Worm (Caenorhabditis elegans): Measurements from ENCODE around the gene tag-131.

tag-131 gene

ce11 chrIII:4313061-4313962 lies 4.2 kb upstream of the tag-131 start, which contains the start of the genes evl-14 and dcn-1 (continued):
- TF ChIP-seq lin-11 (tag; optimal IDR thresholded peaks at IDR 0.05): no peak
- no peak for TF ChIP-seq ztf-11 (tag; optimal IDR thresholded peaks at IDR 0.05)

- TF ChIP-seq fos-1 (tag; optimal IDR thresholded peaks at IDR 0.05) (peak; percentile 31), C34F6.9 (tag; optimal IDR thresholded peaks at IDR 0.05) (no peak)
Measured at ce11 chrIII:4314502-4314901, 3.0 kb upstream of the tag-131 start.

ce11 chrIII:4320113-4320512 lies 2.6 kb downstream of the tag-131 start, which contains the start of gene H38K22.6:
H38K22.6 (plus strand) TSS chrIII:4320413.
- TF ChIP-seq nhr-12 (tag; optimal IDR thresholded peaks at IDR 0.05) (no peak), ceh-82 (tag; optimal IDR thresholded peaks at IDR 0.05) (no peak), aly-2 (tag; optimal IDR thresholded peaks at IDR 0.05) (no peak), elt-1 (tag; optimal IDR thresholded peaks at IDR 0.05) (no peak), lin-13 (GFP tag; optimal IDR thresholded peaks at IDR 0.05) (no peak), alr-1 (tag; optimal IDR thresholded peaks at IDR 0.05) (no peak), skn-1 (tag; optimal IDR thresholded peaks at IDR 0.05) (no peak), elt-3 (tag; optimal IDR thresholded peaks at IDR 0.05) (no peak), unc-62 (GFP tag; optimal IDR thresholded peaks at IDR 0.05) (no peak), fos-1 (tag; optimal IDR thresholded peaks at IDR 0.05) (no peak), mab-5 (tag; optimal IDR thresholded peaks at IDR 0.05) (no peak), nhr-25 (tag; optimal IDR thresholded peaks at IDR 0.05) (no peak), unc-39 (tag; optimal IDR thresholded peaks at IDR 0.05) (no peak)

ce11 chrIII:4321399-4321798 lies 3.9 kb downstream of the tag-131 start, which contains the start of gene H38K22.7:
H38K22.7 (plus strand) TSS chrIII:4321699.
- TF ChIP-seq sma-3 (GFP tag; optimal IDR thresholded peaks at IDR 0.05): no peak

- peak; percentile 6 for TF ChIP-seq nhr-129 (tag; optimal IDR thresholded peaks at IDR 0.05)
- peak; percentile 72 for TF ChIP-seq mab-5 (tag; optimal IDR thresholded peaks at IDR 0.05)
- no peak for TF ChIP-seq peb-1 (tag; optimal IDR thresholded peaks at IDR 0.05)
- TF ChIP-seq C34F6.9 (tag; optimal IDR thresholded peaks at IDR 0.05): peak; percentile 79
- TF ChIP-seq elt-3 (tag; optimal IDR thresholded peaks at IDR 0.05): no peak
- TF ChIP-seq lin-11 (tag; optimal IDR thresholded peaks at IDR 0.05): no peak
- TF ChIP-seq nhr-77 (tag; optimal IDR thresholded peaks at IDR 0.05): no peak
- no peak for TF ChIP-seq gmeb-1 (tag; optimal IDR thresholded peaks at IDR 0.05)
- no peak for TF ChIP-seq nhr-10 (tag; optimal IDR thresholded peaks at IDR 0.05)
- no peak for TF ChIP-seq lin-39 (tag; optimal IDR thresholded peaks at IDR 0.05)
- no peak for TF ChIP-seq Y55F3AM.14 (GFP tag; optimal IDR thresholded peaks at IDR 0.05)
- no peak for TF ChIP-seq egl-27 (tag; optimal IDR thresholded peaks at IDR 0.05)
- no peak for TF ChIP-seq nhr-21 (tag; optimal IDR thresholded peaks at IDR 0.05)
- no peak for TF ChIP-seq nhr-237 (tag; optimal IDR thresholded peaks at IDR 0.05)
- TF ChIP-seq unc-62 (GFP tag; optimal IDR thresholded peaks at IDR 0.05): no peak
- TF ChIP-seq lsy-2 (tag; optimal IDR thresholded peaks at IDR 0.05): peak in 1 of 2 experiments; percentile 54
- TF ChIP-seq nhr-25 (tag; optimal IDR thresholded peaks at IDR 0.05): no peak
- TF ChIP-seq alr-1 (tag; optimal IDR thresholded peaks at IDR 0.05): no peak
- TF ChIP-seq nhr-12 (tag; optimal IDR thresholded peaks at IDR 0.05): no peak
- no peak for TF ChIP-seq ZK546.5 (tag; optimal IDR thresholded peaks at IDR 0.05)
- TF ChIP-seq ztf-11 (tag; optimal IDR thresholded peaks at IDR 0.05): no peak
- no peak for TF ChIP-seq sma-3 (GFP tag; optimal IDR thresholded peaks at IDR 0.05)
- TF ChIP-seq ztf-1 (GFP tag; conservative IDR thresholded peaks at IDR 0.05): no peak
- no peak for TF ChIP-seq dmd-4 (tag; optimal IDR thresholded peaks at IDR 0.05)
- TF ChIP-seq nhr-23 (tag; optimal IDR thresholded peaks at IDR 0.05): no peak
- peak; percentile 85 for TF ChIP-seq unc-55 (GFP tag; optimal IDR thresholded peaks at IDR 0.05)
- no peak for TF ChIP-seq blmp-1 (tag; optimal IDR thresholded peaks at IDR 0.05; ENCODE audit: insufficient read depth)
- TF ChIP-seq lin-13 (GFP tag; optimal IDR thresholded peaks at IDR 0.05): no peak
- TF ChIP-seq unc-39 (tag; optimal IDR thresholded peaks at IDR 0.05): no peak
- TF ChIP-seq ceh-82 (tag; optimal IDR thresholded peaks at IDR 0.05): no peak
- peak; percentile 5 for TF ChIP-seq sem-4 (tag; optimal IDR thresholded peaks at IDR 0.05)
- no peak for TF ChIP-seq ceh-16 (tag; optimal IDR thresholded peaks at IDR 0.05)
- no peak for TF ChIP-seq ztf-4 (tag; optimal IDR thresholded peaks at IDR 0.05)
- TF ChIP-seq fos-1 (tag; optimal IDR thresholded peaks at IDR 0.05): no peak
- TF ChIP-seq snpc-4 (tag; optimal IDR thresholded peaks at IDR 0.05): no peak
- no peak for TF ChIP-seq nhr-6 (tag; optimal IDR thresholded peaks at IDR 0.05)
- TF ChIP-seq mbf-1 (tag; optimal IDR thresholded peaks at IDR 0.05): no peak
- no peak for TF ChIP-seq elt-1 (tag; optimal IDR thresholded peaks at IDR 0.05)
- TF ChIP-seq sma-9 (GFP tag; optimal IDR thresholded peaks at IDR 0.05): peak; percentile 43
- TF ChIP-seq sma-9 (tag; optimal IDR thresholded peaks at IDR 0.05): no peak
- TF ChIP-seq skn-1 (tag; optimal IDR thresholded peaks at IDR 0.05): no peak
Measured at ce11 chrIII:4323120-4323519, 5.6 kb downstream of the tag-131 start.
